Fruit fly (Drosophila melanogaster) whole organism, prepupa: ENCODE data around the gene GstD1.

ENCODE experiments used
- Blimp-1 ChIP-seq: fragments of 200-800 bp; sonication (Bioruptor generic); optimal IDR thresholded peaks from 3 replicates; lab custom pipeline; 2017; ENCODE audit warnings: missing biosample characterization, missing genetic modification characterization, mild to moderate bottlenecking, moderate library complexity, missing genetic modification reagents
- CG10669 ChIP-seq: fragments of 200-800 bp; sonication (Bioruptor generic); optimal IDR thresholded peaks from 3 replicates; lab custom pipeline; 2018; ENCODE audit warnings: missing biosample characterization, mild to moderate bottlenecking, missing genetic modification characterization, moderate library complexity
- CG11294 ChIP-seq: fragments of 200-800 bp; sonication (Bioruptor generic); IDR thresholded peaks from 2 replicates; pipeline ENCODE4 v1.3.6; 2022; ENCODE audit warnings: missing biosample characterization, missing genetic modification characterization
- CG11762 ChIP-seq: fragments of 200-800 bp; sonication (Bioruptor generic); optimal IDR thresholded peaks from 3 replicates; lab custom pipeline; 2016; ENCODE audit warnings: missing biosample characterization, missing genetic modification characterization; ENCODE audit not compliant: insufficient read depth
- CG11902 ChIP-seq: fragments of 200-800 bp; sonication (Bioruptor generic); optimal IDR thresholded peaks from 3 replicates; lab custom pipeline; 2016; ENCODE audit warnings: missing biosample characterization, missing genetic modification characterization
- CG1621 ChIP-seq: fragments of 200-800 bp; sonication (Bioruptor generic); optimal IDR thresholded peaks from 3 replicates; lab custom pipeline; 2018; ENCODE audit warnings: missing biosample characterization, mild to moderate bottlenecking, missing genetic modification characterization
- CG16779 ChIP-seq: fragments of 200-800 bp; sonication (Bioruptor generic); optimal IDR thresholded peaks from 3 replicates; lab custom pipeline; 2017; ENCODE audit warnings: missing biosample characterization, mild to moderate bottlenecking, missing genetic modification characterization
- CG32006 ChIP-seq: fragments of 200-800 bp; sonication (Bioruptor generic); optimal IDR thresholded peaks from 3 replicates; lab custom pipeline; 2017; ENCODE audit warnings: missing biosample characterization, mild to moderate bottlenecking, missing genetic modification characterization
- CG3919 ChIP-seq: fragments of 200-800 bp; sonication (Bioruptor generic); optimal IDR thresholded peaks from 3 replicates; lab custom pipeline; 2016; ENCODE audit warnings: missing biosample characterization, missing genetic modification characterization
- CG6276 ChIP-seq: fragments of 200-800 bp; sonication (Bioruptor generic); optimal IDR thresholded peaks from 2 replicates; lab custom pipeline; 2017; ENCODE audit warnings: missing biosample characterization, mild to moderate bottlenecking, missing genetic modification characterization
- CG6792 ChIP-seq: fragments of 200-800 bp; sonication (Bioruptor generic); optimal IDR thresholded peaks from 3 replicates; lab custom pipeline; 2016; ENCODE audit warnings: missing biosample characterization, missing genetic modification characterization
- CG6854 ChIP-seq: fragments of 200-800 bp; sonication (Bioruptor generic); optimal IDR thresholded peaks from 2 replicates; lab custom pipeline; 2017; ENCODE audit warnings: missing biosample characterization, mild to moderate bottlenecking, missing genetic modification characterization
- CG7368 ChIP-seq: fragments of 200-800 bp; sonication (Bioruptor generic); optimal IDR thresholded peaks from 3 replicates; lab custom pipeline; 2016; ENCODE audit warnings: missing biosample characterization, missing genetic modification characterization
- CG9139 ChIP-seq: fragments of 200-800 bp; sonication (Bioruptor generic); optimal IDR thresholded peaks from 3 replicates; lab custom pipeline; 2017; ENCODE audit warnings: missing biosample characterization, mild to moderate bottlenecking, missing genetic modification characterization
- Eip75B ChIP-seq: fragments of 200-800 bp; sonication (Bioruptor generic); optimal IDR thresholded peaks from 3 replicates; lab custom pipeline; 2016; ENCODE audit warnings: missing biosample characterization, missing genetic modification characterization
- Ets21C ChIP-seq: fragments of 200-800 bp; sonication (Bioruptor generic); optimal IDR thresholded peaks from 3 replicates; lab custom pipeline; 2016; ENCODE audit warnings: missing biosample characterization, missing genetic modification characterization
- Ets96B ChIP-seq: fragments of 200-800 bp; optimal IDR thresholded peaks from 2 replicates; lab custom pipeline; 2019; ENCODE audit warnings: missing biosample characterization, mild to moderate bottlenecking, missing genetic modification characterization, moderate library complexity
- Hr4 ChIP-seq: fragments of 200-800 bp; sonication (Bioruptor generic); optimal IDR thresholded peaks from 3 replicates; lab custom pipeline; 2016; ENCODE audit warnings: missing biosample characterization, missing genetic modification characterization
- Smox ChIP-seq: fragments of 200-800 bp; sonication (Bioruptor generic); optimal IDR thresholded peaks from 3 replicates; lab custom pipeline; 2016; ENCODE audit warnings: missing biosample characterization, missing genetic modification characterization
- achi ChIP-seq: fragments of 200-800 bp; sonication (Bioruptor generic); optimal IDR thresholded peaks from 3 replicates; lab custom pipeline; 2016; ENCODE audit warnings: missing biosample characterization, missing genetic modification characterization
- acj6 ChIP-seq: fragments of 200-800 bp; sonication (Bioruptor generic); optimal IDR thresholded peaks from 3 replicates; lab custom pipeline; 2016; ENCODE audit warnings: missing biosample characterization, missing genetic modification characterization
- dac ChIP-seq: fragments of 200-800 bp; sonication (Bioruptor generic); optimal IDR thresholded peaks from 2 replicates; lab custom pipeline; 2017; ENCODE audit warnings: missing biosample characterization, mild to moderate bottlenecking, missing genetic modification characterization
- fd59A ChIP-seq: fragments of 200-800 bp; sonication (Bioruptor generic); optimal IDR thresholded peaks from 2 replicates; lab custom pipeline; 2017; ENCODE audit warnings: missing biosample characterization, mild to moderate bottlenecking, missing genetic modification characterization, missing genetic modification reagents
- fd85E ChIP-seq: fragments of 200-800 bp; sonication (Bioruptor generic); optimal IDR thresholded peaks from 3 replicates; lab custom pipeline; 2016; ENCODE audit warnings: missing biosample characterization, missing genetic modification characterization
- fkh ChIP-seq: fragments of 200-800 bp; sonication (Bioruptor generic); optimal IDR thresholded peaks from 3 replicates; lab custom pipeline; 2017; ENCODE audit warnings: missing biosample characterization, mild to moderate bottlenecking, missing genetic modification characterization, moderate library complexity
- net ChIP-seq: fragments of 200-800 bp; sonication (Bioruptor generic); optimal IDR thresholded peaks from 3 replicates; lab custom pipeline; 2016; ENCODE audit warnings: missing biosample characterization, missing genetic modification characterization
- salr ChIP-seq, 2 experiments: fragments of 200-800 bp; sonication (Bioruptor generic); optimal IDR thresholded peaks; 3 replicates each; lab custom pipeline; 2016 to 2018; ENCODE audit warnings: missing biosample characterization in 2 of 2, missing genetic modification characterization in 2 of 2, mild to moderate bottlenecking in 1 of 2
- spab ChIP-seq: fragments of 200-800 bp; sonication (Bioruptor generic); optimal IDR thresholded peaks from 2 replicates; lab custom pipeline; 2017; ENCODE audit warnings: missing biosample characterization, mild to moderate bottlenecking, missing genetic modification characterization, missing genetic modification reagents
- ss ChIP-seq, 2 experiments: fragments of 200-800 bp; sonication (Bioruptor generic); optimal IDR thresholded peaks; 2 replicates in 1 of 2; 3 replicates in 1 of 2; lab custom pipeline; 2017 to 2018; ENCODE audit warnings: mild to moderate bottlenecking in 2 of 2, missing biosample characterization in 2 of 2, missing genetic modification characterization in 2 of 2, moderate library complexity in 1 of 2
- svp ChIP-seq: fragments of 200-800 bp; sonication (Bioruptor generic); peaks from one replicate; lab custom pipeline; 2016; ENCODE audit warnings: missing biosample characterization, missing genetic modification characterization
- topi ChIP-seq: fragments of 200-800 bp; sonication (Bioruptor generic); optimal IDR thresholded peaks from 3 replicates; lab custom pipeline; 2016; ENCODE audit warnings: missing biosample characterization, missing genetic modification characterization
- vri ChIP-seq: fragments of 200-800 bp; sonication (Bioruptor generic); optimal IDR thresholded peaks from 3 replicates; lab custom pipeline; 2016; ENCODE audit warnings: missing biosample characterization, mild to moderate bottlenecking, missing genetic modification characterization

GstD1 gene

dm6 chr3R:12402935-12403334 lies 33.9 kb upstream of the GstD1 start (continued):
- TF ChIP-seq CG6854 (GFP tag; lab: Kevin White, UChicago) (peak; percentile 99), Hr4 (GFP tag; lab: Kevin White, UChicago) (peak; percentile 93), dac (GFP tag; lab: Kevin White, UChicago) (peak; percentile 86), CG16779 (tag; lab: Kevin White, UChicago) (peak; percentile 92), ss (GFP tag; optimal IDR thresholded peaks at IDR 0.05; lab: Kevin White, UChicago) (peak; percentile 97 to 98), CG6792 (peak; percentile 96), Smox (peak; percentile 96), CG9139 (GFP tag; lab: Kevin White, UChicago) (peak; percentile 96), CG11762 (GFP tag; lab: Kevin White, UChicago) (peak; percentile 99), CG10669 (GFP tag; lab: Kevin White, UChicago) (peak; percentile 96), CG32006 (GFP tag; lab: Kevin White, UChicago) (peak; percentile 92)

- TF ChIP-seq net (GFP tag; lab: Kevin White, UChicago) (no peak), CG6854 (GFP tag; lab: Kevin White, UChicago) (peak; percentile 51), fkh (GFP tag; lab: Kevin White, UChicago) (peak; percentile 98)
These were observed 32.7 kb upstream of the GstD1 start, which contains the start of gene DNAlig3 for dm6 chr3R:12401672-12402296. DNAlig3 (minus strand) TSS chr3R:12401839.

dm6 chr3R:12398620-12399247 lies 29.7 kb upstream of the GstD1 start, which contains the start of gene Cyp9f3:
Cyp9f3 (minus strand) TSS chr3R:12398929.
- TF ChIP-seq svp (GFP tag; lab: Kevin White, UChicago): peak; percentile 43
- TF ChIP-seq CG11902 (GFP tag; lab: Kevin White, UChicago): no peak
- peak; percentile 44 for TF ChIP-seq vri (GFP tag; lab: Kevin White, UChicago)
- no peak for TF ChIP-seq fd59A (GFP tag; lab: Kevin White, UChicago)
- no peak for TF ChIP-seq achi (GFP tag; lab: Kevin White, UChicago)
- TF ChIP-seq Ets96B: no peak

- TF ChIP-seq vri (GFP tag; lab: Kevin White, UChicago) (peak; percentile 39), svp (GFP tag; lab: Kevin White, UChicago) (peak; percentile 71), salr (GFP tag; optimal IDR thresholded peaks at IDR 0.05; lab: Kevin White, UChicago) (no peak), acj6 (GFP tag; lab: Kevin White, UChicago) (no peak), CG1621 (no peak)
- TF ChIP-seq, all 60 proteins: peak for 2
These were observed 29.0 kb upstream of the GstD1 start for dm6 chr3R:12398054-12398453.

dm6 chr3R:12395880-12396279 lies 26.8 kb upstream of the GstD1 start, which contains the start of the genes CG10096 and CG10097:
CG10096 (minus strand) TSS chr3R:12395980.
CG10097 (minus strand) TSS chr3R:12395980.
- no peak for TF ChIP-seq achi (GFP tag; lab: Kevin White, UChicago)
- TF ChIP-seq svp (GFP tag; lab: Kevin White, UChicago): no peak
- TF ChIP-seq Blimp-1 (GFP tag; lab: Kevin White, UChicago): no peak
- TF ChIP-seq CG9139 (GFP tag; lab: Kevin White, UChicago): no peak
- no peak for TF ChIP-seq CG7368 (GFP tag; lab: Kevin White, UChicago)
- no peak for TF ChIP-seq CG11294 (GFP tag; lab: Robert Waterston, UW)
- no peak for TF ChIP-seq Smox
- TF ChIP-seq Eip75B (GFP tag; lab: Kevin White, UChicago): no peak
- no peak for TF ChIP-seq CG6276 (GFP tag; lab: Kevin White, UChicago)
- TF ChIP-seq CG3919: no peak
- no peak for TF ChIP-seq Ets21C (GFP tag; lab: Kevin White, UChicago)
- TF ChIP-seq fd85E (GFP tag; lab: Kevin White, UChicago): no peak
- no peak for TF ChIP-seq spab (GFP tag; lab: Kevin White, UChicago)
- TF ChIP-seq topi (GFP tag; lab: Kevin White, UChicago): no peak
